Worm (Caenorhabditis elegans): ENCODE results near the gene F58D2.4.

ce11 chrIV:13167534-13167933, 21.3 kb downstream of the F58D2.4 start:
- TF ChIP-seq nhr-67 (tag; optimal IDR thresholded peaks at IDR 0.05) (no peak), skn-1 (tag; optimal IDR thresholded peaks at IDR 0.05) (no peak)

Data from whole organism, L3 larva.